Fruit fly (Drosophila melanogaster): ENCODE results near the gene SAK.

SAK gene

dm6 chr3L:21509488-21510122, 6.1 kb downstream of the SAK start (continued):
- TF ChIP-seq Blimp-1 (GFP tag; optimal IDR thresholded peaks at IDR 0.05) (peak; percentile 29), CG16863 (GFP tag; optimal IDR thresholded peaks at IDR 0.05) (no peak), maf-S (GFP tag; optimal IDR thresholded peaks at IDR 0.05) (peak; percentile 12), CG10431 (GFP tag; optimal IDR thresholded peaks at IDR 0.05) (no peak), E2f2 (GFP tag; IDR thresholded peaks at IDR 0.05) (peak; percentile 24; the same call in 1 of the 2 replicates), CG9876 (GFP tag; optimal IDR thresholded peaks at IDR 0.05) (no peak), z (GFP tag; IDR thresholded peaks at IDR 0.05) (no peak), CG14014 (GFP tag; IDR thresholded peaks at IDR 0.05) (0 out of 2 replicates have a peak, but pooled peaks have one; percentile 25), PHDP (tag; optimal IDR thresholded peaks at IDR 0.05) (peak; percentile 67), CG11695 (GFP tag; IDR thresholded peaks at IDR 0.05) (peak; percentile 43; the same call in 1 of the 3 replicates), CG14860 (GFP tag; IDR thresholded peaks at IDR 0.05; ENCODE audit: partially characterized antibody) (no peak), ems (GFP tag; optimal IDR thresholded peaks at IDR 0.05) (peak; percentile 43), CG15269 (tag; optimal IDR thresholded peaks at IDR 0.05) (peak; percentile 53), ssp (GFP tag; IDR thresholded peaks at IDR 0.05) (no peak), nerfin-2 (GFP tag; IDR thresholded peaks at IDR 0.05; ENCODE audit: partially characterized antibody) (no peak), tll (GFP tag; optimal IDR thresholded peaks at IDR 0.05) (no peak), pros (GFP tag; optimal IDR thresholded peaks at IDR 0.05) (no peak), Sox102F (GFP tag; optimal IDR thresholded peaks at IDR 0.05) (peak; percentile 44), Atf3 (GFP tag; optimal IDR thresholded peaks at IDR 0.05) (peak; percentile 49), bsh (GFP tag; optimal IDR thresholded peaks at IDR 0.05) (peak in 1 of 2 experiments; percentile 53), CG8924 (tag; optimal IDR thresholded peaks at IDR 0.05) (no peak), CG6175 (GFP tag; IDR thresholded peaks at IDR 0.05) (no peak), Asciz (GFP tag; optimal IDR thresholded peaks at IDR 0.05) (peak; percentile 19), CG17385 (GFP tag; optimal IDR thresholded peaks at IDR 0.05) (peak; percentile 31), Pdp1 (GFP tag; optimal IDR thresholded peaks at IDR 0.05) (peak; percentile 10 to 36), Hmx (GFP tag; optimal IDR thresholded peaks at IDR 0.05) (no peak), bigmax (GFP tag; optimal IDR thresholded peaks at IDR 0.05) (no peak), rib (GFP tag; IDR thresholded peaks at IDR 0.05) (no peak), HHEX (GFP tag; optimal IDR thresholded peaks at IDR 0.05) (no peak), CG30020 (tag; optimal IDR thresholded peaks at IDR 0.05) (no peak), az2 (GFP tag; optimal IDR thresholded peaks at IDR 0.05) (peak; percentile 23), CG3726 (GFP tag; IDR thresholded peaks at IDR 0.05) (no peak), dati (GFP tag; IDR thresholded peaks at IDR 0.05) (no peak), Xrp1 (GFP tag; IDR thresholded peaks at IDR 0.05) (peak; percentile 57; the same call in 1 of the 2 replicates), grau (tag; optimal IDR thresholded peaks at IDR 0.05) (peak; percentile 41), CG31224 (GFP tag; IDR thresholded peaks at IDR 0.05) (no peak), danr (GFP tag; IDR thresholded peaks at IDR 0.05) (no peak), CG1233 (GFP tag; optimal IDR thresholded peaks at IDR 0.05) (no peak), Fer2 (tag; optimal IDR thresholded peaks at IDR 0.05) (no peak), CG3065 (GFP tag; optimal IDR thresholded peaks at IDR 0.05) (no peak), schlank (tag; optimal IDR thresholded peaks at IDR 0.05) (no peak), CG34422 (GFP tag; IDR thresholded peaks at IDR 0.05) (no peak), nom (GFP tag; optimal IDR thresholded peaks at IDR 0.05) (peak; percentile 23), CG7372 (GFP tag; IDR thresholded peaks at IDR 0.05) (no peak), CG10366 (GFP tag; IDR thresholded peaks at IDR 0.05) (0 out of 2 replicates have a peak, but pooled peaks have one; percentile 12), YL-1 (GFP tag; optimal IDR thresholded peaks at IDR 0.05) (no peak), CG10565 (GFP tag; optimal IDR thresholded peaks at IDR 0.05) (no peak), CG6272 (GFP tag; IDR thresholded peaks at IDR 0.05) (no peak), CG6813 (GFP tag; optimal IDR thresholded peaks at IDR 0.05) (no peak)

Measured in whole organism, embryonic.